Worm (Caenorhabditis elegans) whole organism, L1 larva: ENCODE measurements around the gene hal-2.

ENCODE experiments used
- C04F5.9 ChIP-seq: sonication (generic microtip); optimal IDR thresholded peaks from 2 replicates; lab custom pipeline; 2016; ENCODE audit warnings: missing genetic modification characterization, missing compliant biosample characterization
- C16A3.4 ChIP-seq: fragments of 150-350 bp; optimal IDR thresholded peaks from 2 replicates; lab custom pipeline; 2014; ENCODE audit warnings: missing biosample characterization, missing genetic modification characterization
- C34B4.2 ChIP-seq: sonication (generic microtip); optimal IDR thresholded peaks from 2 replicates; lab custom pipeline; 2017; ENCODE audit warnings: mild to moderate bottlenecking, missing genetic modification characterization, missing compliant biosample characterization
- Y116A8C.19 ChIP-seq: sonication (generic microtip); optimal IDR thresholded peaks from 2 replicates; lab custom pipeline; 2016; ENCODE audit warnings: missing compliant biosample characterization, missing genetic modification characterization, borderline replicate concordance
- alr-1 ChIP-seq: fragments of 200-800 bp; sonication (Bioruptor generic); optimal IDR thresholded peaks from 2 replicates; lab custom pipeline; 2018; ENCODE audit warnings: borderline replicate concordance, mild to moderate bottlenecking, missing genetic modification characterization, missing compliant biosample characterization
- aly-2 ChIP-seq: fragments of 150-350 bp; optimal IDR thresholded peaks from 2 replicates; lab custom pipeline; 2014; ENCODE audit warnings: missing biosample characterization, missing genetic modification characterization
- ceh-82 ChIP-seq, 3 experiments: fragments of 150-350 bp in 1 of 3; sonication (generic microtip) in 2 of 3; optimal IDR thresholded peaks; 2 replicates each; lab custom pipeline; 2014 to 2017; ENCODE audit warnings: missing biosample characterization in 3 of 3, missing genetic modification characterization in 3 of 3
- ceh-90 ChIP-seq: sonication (generic microtip); optimal IDR thresholded peaks from 2 replicates; lab custom pipeline; 2016; ENCODE audit warnings: missing genetic modification characterization, missing compliant biosample characterization
- ces-1 ChIP-seq: fragments of 150-350 bp; optimal IDR thresholded peaks from 2 replicates; lab custom pipeline; 2014; ENCODE audit warnings: missing biosample characterization, missing genetic modification reagents, missing genetic modification characterization
- dsc-1 ChIP-seq: sonication (generic microtip); optimal IDR thresholded peaks from 2 replicates; lab custom pipeline; 2016; ENCODE audit warnings: mild to moderate bottlenecking, missing genetic modification characterization, missing compliant biosample characterization
- elt-2 ChIP-seq: sonication (generic microtip); optimal IDR thresholded peaks from 2 replicates; lab custom pipeline; 2016; ENCODE audit warnings: missing genetic modification characterization, mild to moderate bottlenecking, inconsistent platforms, missing compliant biosample characterization, missing genetic modification reagents
- elt-3 ChIP-seq, 6 experiments: fragments of 150-350 bp in 1 of 6; sonication (generic microtip); optimal IDR thresholded peaks; 2 replicates each; lab custom pipeline; 2017 to 2018; ENCODE audit warnings: missing biosample characterization in 6 of 6, missing genetic modification characterization in 6 of 6, inconsistent platforms in 1 of 6
- ets-5 ChIP-seq: fragments of 200-800 bp; sonication (Bioruptor generic); IDR thresholded peaks from 2 replicates; pipeline ENCODE4 v1.3.6; 2022; ENCODE audit warnings: missing genetic modification characterization, missing compliant biosample characterization
- fkh-10 ChIP-seq: sonication (generic microtip); optimal IDR thresholded peaks from 2 replicates; lab custom pipeline; 2017; ENCODE audit warnings: missing biosample characterization, missing genetic modification reagents, missing genetic modification characterization
- irx-1 ChIP-seq: sonication (generic microtip); optimal IDR thresholded peaks from 2 replicates; lab custom pipeline; 2016; ENCODE audit warnings: missing genetic modification characterization, missing compliant biosample characterization
- lin-13 ChIP-seq: fragments of 150-350 bp; optimal IDR thresholded peaks from 2 replicates; lab custom pipeline; 2014; ENCODE audit warnings: missing biosample characterization, missing genetic modification reagents, missing genetic modification characterization
- lin-14 ChIP-seq: fragments of 200-800 bp; sonication (Bioruptor generic); optimal IDR thresholded peaks from 2 replicates; lab custom pipeline; 2018; ENCODE audit warnings: mild to moderate bottlenecking, missing genetic modification characterization, moderate library complexity, missing compliant biosample characterization
- lin-35 ChIP-seq, 2 experiments: fragments of 150-350 bp; optimal IDR thresholded peaks; 2 replicates each; lab custom pipeline; 2014; ENCODE audit warnings: missing biosample characterization in 2 of 2, missing genetic modification characterization in 2 of 2, missing genetic modification reagents in 2 of 2
- lsy-2 ChIP-seq, 2 experiments: fragments of 150-350 bp; optimal IDR thresholded peaks; 2 replicates each; lab custom pipeline; 2014; ENCODE audit warnings: missing biosample characterization in 2 of 2, missing genetic modification characterization in 2 of 2
- mab-9 ChIP-seq: fragments of 200-800 bp; sonication (Bioruptor generic); IDR thresholded peaks from 2 replicates; pipeline ENCODE4 v1.3.6; 2022; ENCODE audit warnings: missing genetic modification reagents, missing genetic modification characterization, missing compliant biosample characterization
- mep-1 ChIP-seq: fragments of 150-350 bp; optimal IDR thresholded peaks from 2 replicates; lab custom pipeline; 2014; ENCODE audit warnings: missing biosample characterization, missing genetic modification characterization
- nhr-71 ChIP-seq: sonication (generic microtip); optimal IDR thresholded peaks from 2 replicates; lab custom pipeline; 2016; ENCODE audit warnings: mild to moderate bottlenecking, missing genetic modification characterization, moderate library complexity, missing compliant biosample characterization
- nhr-77 ChIP-seq: fragments of 150-350 bp; optimal IDR thresholded peaks from 2 replicates; lab custom pipeline; 2014; ENCODE audit warnings: missing biosample characterization, missing genetic modification characterization
- nhr-84 ChIP-seq: sonication (generic microtip); optimal IDR thresholded peaks from 2 replicates; lab custom pipeline; 2017; ENCODE audit warnings: missing biosample characterization, missing genetic modification characterization
- nhr-90 ChIP-seq: sonication (generic microtip); optimal IDR thresholded peaks from 2 replicates; lab custom pipeline; 2016; ENCODE audit warnings: mild to moderate bottlenecking, missing genetic modification characterization, missing compliant biosample characterization; ENCODE audit not compliant: poor library complexity
- pag-3 ChIP-seq: sonication (generic microtip); optimal IDR thresholded peaks from 2 replicates; lab custom pipeline; 2017; ENCODE audit warnings: missing genetic modification characterization, mild to moderate bottlenecking, missing compliant biosample characterization, antibody characterized with exemption, borderline replicate concordance; ENCODE audit not compliant: insufficient read depth
- pqm-1 ChIP-seq: sonication (generic microtip); optimal IDR thresholded peaks from 3 replicates; lab custom pipeline; 2017; ENCODE audit warnings: missing biosample characterization, missing genetic modification characterization
- skn-1 ChIP-seq: fragments of 150-350 bp; optimal IDR thresholded peaks from 2 replicates; lab custom pipeline; 2014; ENCODE audit warnings: missing biosample characterization, missing genetic modification characterization
- snpc-4 ChIP-seq: fragments of 150-350 bp; optimal IDR thresholded peaks from 2 replicates; lab custom pipeline; 2014; ENCODE audit warnings: missing biosample characterization, missing genetic modification characterization
- snu-23 ChIP-seq: sonication (generic microtip); optimal IDR thresholded peaks from 2 replicates; lab custom pipeline; 2016; ENCODE audit warnings: missing genetic modification characterization, missing compliant biosample characterization
- sox-4 ChIP-seq: sonication (generic microtip); optimal IDR thresholded peaks from 2 replicates; lab custom pipeline; 2016; ENCODE audit warnings: missing genetic modification characterization, missing compliant biosample characterization
- sup-37 ChIP-seq: fragments of 200-800 bp; sonication (Bioruptor generic); optimal IDR thresholded peaks from 2 replicates; lab custom pipeline; 2018; ENCODE audit warnings: mild to moderate bottlenecking, missing genetic modification characterization, missing compliant biosample characterization
- swsn-7 ChIP-seq: sonication (generic microtip); optimal IDR thresholded peaks from 2 replicates; lab custom pipeline; 2016; ENCODE audit warnings: missing genetic modification characterization, missing compliant biosample characterization
- tlp-1 ChIP-seq: fragments of 150-350 bp; optimal IDR thresholded peaks from 2 replicates; lab custom pipeline; 2014; ENCODE audit warnings: missing biosample characterization, missing genetic modification characterization
- unc-30 ChIP-seq: sonication (generic microtip); optimal IDR thresholded peaks from 2 replicates; lab custom pipeline; 2017; ENCODE audit warnings: missing biosample characterization, missing genetic modification characterization

Gene hal-2

ce11 chrIII:10114662-10115061 is 25.9 kb upstream of the hal-2 start, which contains the start of the genes ZK1128.1 and mett-10 (continued):
- peak; percentile 46 to 67 for TF ChIP-seq lsy-2 (tag; optimal IDR thresholded peaks at IDR 0.05; lab: Kevin White, UChicago)
- TF ChIP-seq, all 84 proteins: peak for 18

ce11 chrIII:10112958-10113357 is 24.2 kb upstream of the hal-2 start, which contains the start of gene vps-29:
Gene vps-29, minus strand, starts transcription at chrIII:10113058.
- TF ChIP-seq nhr-90 (tag; lab: Kevin White, UChicago), result no peak
- no peak for TF ChIP-seq aly-2 (tag; lab: Kevin White, UChicago)
- TF ChIP-seq ceh-82 (tag; optimal IDR thresholded peaks at IDR 0.05; lab: Kevin White, UChicago), result no peak
- no peak for TF ChIP-seq irx-1 (tag; lab: Kevin White, UChicago)
- TF ChIP-seq swsn-7 (tag; lab: Kevin White, UChicago), result no peak
- TF ChIP-seq elt-3 (tag; optimal IDR thresholded peaks at IDR 0.05; lab: Kevin White, UChicago), result no peak
- no peak for TF ChIP-seq lin-13
- no peak for TF ChIP-seq lin-14
- TF ChIP-seq nhr-77 (tag; lab: Kevin White, UChicago), result no peak
- no peak for TF ChIP-seq nhr-84 (tag; lab: Kevin White, UChicago)
- TF ChIP-seq pag-3 (tag; lab: Kevin White, UChicago), result no peak
- TF ChIP-seq nhr-71 (tag; lab: Kevin White, UChicago), result no peak
- TF ChIP-seq ceh-90 (tag; lab: Kevin White, UChicago), result no peak
- no peak for TF ChIP-seq fkh-10 (GFP tag; lab: Kevin White, UChicago)

ce11 chrIII:10108995-10109394 is 20.3 kb upstream of the hal-2 start, which contains the start of gene T16H12.9:
Gene T16H12.9, plus strand, starts transcription at chrIII:10109295.
- TF ChIP-seq mab-9, result no peak
- TF ChIP-seq, all 84 proteins: peak for 0

- no peak for TF ChIP-seq lin-35 (GFP tag; optimal IDR thresholded peaks at IDR 0.05; lab: Kevin White, UChicago)
- TF ChIP-seq snpc-4 (tag; lab: Kevin White, UChicago), result no peak
- TF ChIP-seq swsn-7 (tag; lab: Kevin White, UChicago), result no peak
- TF ChIP-seq sox-4 (tag; lab: Kevin White, UChicago), result no peak
- no peak for TF ChIP-seq C34B4.2 (tag; lab: Kevin White, UChicago)
- TF ChIP-seq mep-1, result no peak
- no peak for TF ChIP-seq fkh-10 (GFP tag; lab: Kevin White, UChicago)
These were observed 17.7 kb upstream of the hal-2 start, which contains the start of gene srt-55 for ce11 chrIII:10106390-10106789. Gene srt-55, minus strand, starts transcription at chrIII:10106490.

ce11 chrIII:10101352-10101751 is 12.6 kb upstream of the hal-2 start, which contains the start of gene kel-10:
Gene kel-10, minus strand, starts transcription at chrIII:10101452.
- TF ChIP-seq nhr-90 (tag; lab: Kevin White, UChicago), result no peak
- TF ChIP-seq Y116A8C.19, result no peak
- TF ChIP-seq skn-1 (tag; lab: Kevin White, UChicago), result no peak
- no peak for TF ChIP-seq elt-2 (tag; lab: Kevin White, UChicago)
- no peak for TF ChIP-seq unc-30
- no peak for TF ChIP-seq C04F5.9 (tag; lab: Kevin White, UChicago)
- TF ChIP-seq ces-1 (GFP tag; lab: Kevin White, UChicago), result no peak
- TF ChIP-seq pqm-1 (tag; lab: Kevin White, UChicago), result no peak
- TF ChIP-seq dsc-1 (tag; lab: Kevin White, UChicago), result no peak

- TF ChIP-seq sup-37 (GFP tag; lab: Kevin White, UChicago), result no peak
- no peak for TF ChIP-seq C04F5.9 (tag; lab: Kevin White, UChicago)
- TF ChIP-seq C16A3.4 (tag; lab: Kevin White, UChicago), result no peak
- no peak for TF ChIP-seq tlp-1 (tag; lab: Kevin White, UChicago)
- TF ChIP-seq snpc-4 (tag; lab: Kevin White, UChicago), result no peak
- no peak for TF ChIP-seq alr-1 (tag; lab: Kevin White, UChicago)
- no peak for TF ChIP-seq ets-5 (GFP tag; lab: Robert Waterston, UW)
- TF ChIP-seq snu-23 (GFP tag; lab: Kevin White, UChicago), result no peak
These were observed 9.2 kb upstream of the hal-2 start, which contains the start of gene spop-1 for ce11 chrIII:10097981-10098380. Gene spop-1, minus strand, starts transcription at chrIII:10098081.
